Worm (Caenorhabditis elegans): ENCODE results near the gene F47B8.4.

The F47B8.4 gene

ce11 chrV:14347234-14347826, 22.9 kb upstream of the F47B8.4 start, which contains the start of gene cept-2:
cept-2 (plus strand) TSS chrV:14347766.
- TF ChIP-seq hlh-1 (tag; optimal IDR thresholded peaks at IDR 0.05) (peak; percentile 40), elt-1 (tag; optimal IDR thresholded peaks at IDR 0.05; ENCODE audit: borderline replicate concordance, insufficient read depth) (no peak), blmp-1 (tag; optimal IDR thresholded peaks at IDR 0.05) (no peak), ces-1 (GFP tag; optimal IDR thresholded peaks at IDR 0.05) (no peak), zip-8 (tag; optimal IDR thresholded peaks at IDR 0.05) (no peak), lsy-2 (tag; optimal IDR thresholded peaks at IDR 0.05) (peak; percentile 84), drap-1 (GFP tag; optimal IDR thresholded peaks at IDR 0.05) (peak; percentile 49), cnd-1 (tag; optimal IDR thresholded peaks at IDR 0.05) (peak; percentile 2), flh-1 (GFP tag; optimal IDR thresholded peaks at IDR 0.05) (no peak), unc-120 (tag; optimal IDR thresholded peaks at IDR 0.05; ENCODE audit: poor library complexity, severe bottlenecking) (no peak), lin-13 (tag; optimal IDR thresholded peaks at IDR 0.05) (peak; percentile 70), elt-3 (tag; optimal IDR thresholded peaks at IDR 0.05) (no peak), ceh-39 (tag; optimal IDR thresholded peaks at IDR 0.05) (peak; percentile 12), snpc-4 (tag; optimal IDR thresholded peaks at IDR 0.05) (no peak), mls-2 (tag; optimal IDR thresholded peaks at IDR 0.05) (no peak), nhr-28 (tag; optimal IDR thresholded peaks at IDR 0.05) (no peak), nhr-2 (tag; optimal IDR thresholded peaks at IDR 0.05) (peak; percentile 8), mep-1 (tag; optimal IDR thresholded peaks at IDR 0.05) (peak; percentile 97), nhr-12 (tag; optimal IDR thresholded peaks at IDR 0.05) (no peak), lin-32 (GFP tag; optimal IDR thresholded peaks at IDR 0.05) (no peak), pha-4 (tag; optimal IDR thresholded peaks at IDR 0.05) (peak; percentile 58), sptf-1 (tag; optimal IDR thresholded peaks at IDR 0.05) (peak; percentile 56), unc-62 (GFP tag; optimal IDR thresholded peaks at IDR 0.05) (peak; percentile 27), M03D4.4 (tag; optimal IDR thresholded peaks at IDR 0.05) (no peak), ceh-83 (GFP tag; optimal IDR thresholded peaks at IDR 0.05) (no peak), bed-3 (GFP tag; optimal IDR thresholded peaks at IDR 0.05) (no peak), nhr-76 (tag; optimal IDR thresholded peaks at IDR 0.05) (no peak), nhr-237 (tag; optimal IDR thresholded peaks at IDR 0.05) (peak; percentile 86)

ce11 chrV:14341672-14342071, 17.2 kb upstream of the F47B8.4 start, which contains the start of gene F47B8.10:
F47B8.10 (plus strand) TSS chrV:14341972.
- no peak for TF ChIP-seq snpc-4 (tag; optimal IDR thresholded peaks at IDR 0.05)
- no peak for TF ChIP-seq unc-39 (tag; optimal IDR thresholded peaks at IDR 0.05)
- TF ChIP-seq nhr-12 (tag; optimal IDR thresholded peaks at IDR 0.05), result no peak
- no peak for TF ChIP-seq sem-2 (GFP tag; optimal IDR thresholded peaks at IDR 0.05)
- no peak for TF ChIP-seq lin-32 (GFP tag; optimal IDR thresholded peaks at IDR 0.05)
- TF ChIP-seq blmp-1 (tag; optimal IDR thresholded peaks at IDR 0.05), result no peak
- TF ChIP-seq flh-1 (GFP tag; optimal IDR thresholded peaks at IDR 0.05), result no peak
- TF ChIP-seq nhr-2 (tag; optimal IDR thresholded peaks at IDR 0.05), result no peak

ce11 chrV:14336655-14337054, 12.2 kb upstream of the F47B8.4 start, which contains the start of gene srm-6:
srm-6 (plus strand) TSS chrV:14336955.
- TF ChIP-seq nhr-76 (tag; optimal IDR thresholded peaks at IDR 0.05) (no peak), hlh-1 (tag; optimal IDR thresholded peaks at IDR 0.05) (no peak), ham-2 (GFP tag; optimal IDR thresholded peaks at IDR 0.05) (no peak), ceh-83 (GFP tag; optimal IDR thresholded peaks at IDR 0.05) (no peak), lsy-2 (tag; optimal IDR thresholded peaks at IDR 0.05) (no peak), nhr-12 (tag; optimal IDR thresholded peaks at IDR 0.05) (no peak), ceh-43 (GFP tag; optimal IDR thresholded peaks at IDR 0.05) (no peak), ces-1 (GFP tag; optimal IDR thresholded peaks at IDR 0.05) (no peak), ztf-11 (tag; optimal IDR thresholded peaks at IDR 0.05) (no peak), sem-2 (GFP tag; optimal IDR thresholded peaks at IDR 0.05) (no peak), snpc-4 (tag; optimal IDR thresholded peaks at IDR 0.05) (no peak), bed-3 (GFP tag; optimal IDR thresholded peaks at IDR 0.05) (no peak), mep-1 (tag; optimal IDR thresholded peaks at IDR 0.05) (no peak), unc-62 (GFP tag; optimal IDR thresholded peaks at IDR 0.05) (no peak)

ce11 chrV:14334901-14335300, 10.4 kb upstream of the F47B8.4 start, which contains the start of gene srm-5:
srm-5 (plus strand) TSS chrV:14335201.
- TF ChIP-seq nhr-28 (tag; optimal IDR thresholded peaks at IDR 0.05) (no peak), bed-3 (GFP tag; optimal IDR thresholded peaks at IDR 0.05) (no peak), cnd-1 (tag; optimal IDR thresholded peaks at IDR 0.05) (no peak), lin-32 (GFP tag; optimal IDR thresholded peaks at IDR 0.05) (no peak), mls-2 (tag; optimal IDR thresholded peaks at IDR 0.05) (no peak), sptf-1 (tag; optimal IDR thresholded peaks at IDR 0.05) (no peak), sem-2 (GFP tag; optimal IDR thresholded peaks at IDR 0.05) (no peak), ceh-83 (GFP tag; optimal IDR thresholded peaks at IDR 0.05) (no peak), ham-2 (GFP tag; optimal IDR thresholded peaks at IDR 0.05) (no peak), snpc-4 (tag; optimal IDR thresholded peaks at IDR 0.05) (no peak)

Measured in whole organism, mixed stage, embryonic.